Worm (Caenorhabditis elegans) whole organism, young adult: ENCODE data around the gene nas-10.

Source experiments
- B0035.1 ChIP-seq: sonication (generic microtip); optimal IDR thresholded peaks from 2 replicates; lab custom pipeline; 2016; ENCODE audit warnings: missing genetic modification characterization, mild to moderate bottlenecking, missing compliant biosample characterization, missing genotype, missing genetic modification reagents
- B0261.1 ChIP-seq: sonication (generic microtip); optimal IDR thresholded peaks from 2 replicates; lab custom pipeline; 2016; ENCODE audit warnings: mild to moderate bottlenecking, missing genetic modification characterization, moderate library complexity, missing compliant biosample characterization
- F22D6.2 ChIP-seq: sonication (generic microtip); optimal IDR thresholded peaks from 2 replicates; lab custom pipeline; 2016; ENCODE audit warnings: mild to moderate bottlenecking, missing genetic modification characterization, missing compliant biosample characterization
- F39B2.1 ChIP-seq: fragments of 200-800 bp; sonication (Bioruptor generic); IDR thresholded peaks from 2 replicates; pipeline ENCODE4 v1.3.6; 2022; ENCODE audit warnings: missing genetic modification reagents, missing genetic modification characterization, missing compliant biosample characterization
- F49E8.2 ChIP-seq: sonication (generic microtip); optimal IDR thresholded peaks from 3 replicates; lab custom pipeline; 2017; ENCODE audit warnings: missing genetic modification characterization, mild to moderate bottlenecking, missing compliant biosample characterization, antibody characterized with exemption, moderate library complexity; ENCODE audit not compliant: insufficient read depth
- F57C9.4 ChIP-seq: sonication (generic microtip); optimal IDR thresholded peaks from 2 replicates; lab custom pipeline; 2017; ENCODE audit warnings: mild to moderate bottlenecking, missing genetic modification characterization, missing compliant biosample characterization
- Y67H2A.10 ChIP-seq: fragments of 200-800 bp; sonication (Bioruptor generic); conservative IDR thresholded peaks from 2 replicates; pipeline ENCODE4 v1.3.6; 2022; ENCODE audit warnings: missing genetic modification reagents, missing genetic modification characterization, missing compliant biosample characterization
- Y79H2A.3 ChIP-seq: fragments of 200-800 bp; sonication (Bioruptor generic); conservative IDR thresholded peaks from 2 replicates; pipeline ENCODE4 v1.3.6; 2022; ENCODE audit warnings: missing genetic modification reagents, missing genetic modification characterization, missing compliant biosample characterization
- aptf-3 ChIP-seq: fragments of 200-800 bp; sonication (Bioruptor generic); IDR thresholded peaks from 2 replicates; pipeline ENCODE4 v1.3.6; 2022; ENCODE audit warnings: missing genetic modification characterization, missing compliant biosample characterization
- athp-1 ChIP-seq: sonication (generic microtip); optimal IDR thresholded peaks from 2 replicates; lab custom pipeline; 2017; ENCODE audit warnings: mild to moderate bottlenecking, missing genetic modification characterization, missing compliant biosample characterization
- ccch-3 ChIP-seq: fragments of 200-800 bp; sonication (Bioruptor generic); optimal IDR thresholded peaks from 2 replicates; lab custom pipeline; 2018; ENCODE audit warnings: mild to moderate bottlenecking, missing genetic modification characterization, missing compliant biosample characterization
- cebp-2 ChIP-seq: fragments of 200-800 bp; sonication (Bioruptor generic); IDR thresholded peaks from 2 replicates; pipeline ENCODE4 v1.3.6; 2022; ENCODE audit warnings: missing genetic modification characterization, missing compliant biosample characterization
- ceh-100 ChIP-seq: fragments of 200-800 bp; sonication (Bioruptor generic); IDR thresholded peaks from 2 replicates; pipeline ENCODE4 v1.3.6; 2022; ENCODE audit warnings: missing genetic modification reagents, missing genetic modification characterization, missing compliant biosample characterization
- ceh-91 ChIP-seq: fragments of 200-800 bp; sonication (Bioruptor generic); IDR thresholded peaks from 2 replicates; pipeline ENCODE4 v1.3.6; 2022; ENCODE audit warnings: missing genetic modification reagents, missing genetic modification characterization, missing compliant biosample characterization
- dox-1 ChIP-seq: fragments of 200-800 bp; sonication (Bioruptor generic); IDR thresholded peaks from 2 replicates; pipeline ENCODE4 v1.3.6; 2022; ENCODE audit warnings: missing genetic modification reagents, missing genetic modification characterization, missing compliant biosample characterization
- egl-18 ChIP-seq: fragments of 200-800 bp; sonication (Bioruptor generic); IDR thresholded peaks from 2 replicates; pipeline ENCODE4 v1.3.6; 2022; ENCODE audit warnings: missing genetic modification reagents, missing genetic modification characterization, missing compliant biosample characterization
- egrh-3 ChIP-seq: fragments of 200-800 bp; sonication (Bioruptor generic); IDR thresholded peaks from 2 replicates; pipeline ENCODE4 v1.3.6; 2022; ENCODE audit warnings: missing genetic modification reagents, missing genetic modification characterization, missing compliant biosample characterization
- ets-4 ChIP-seq: fragments of 200-800 bp; sonication (Bioruptor generic); optimal IDR thresholded peaks from 2 replicates; lab custom pipeline; 2018; ENCODE audit warnings: mild to moderate bottlenecking, missing genetic modification characterization, missing compliant biosample characterization
- gei-17 ChIP-seq: fragments of 200-800 bp; sonication (Bioruptor generic); optimal IDR thresholded peaks from 2 replicates; lab custom pipeline; 2018; ENCODE audit warnings: mild to moderate bottlenecking, missing genetic modification characterization, missing compliant biosample characterization
- let-607 ChIP-seq, 2 experiments: fragments of 200-800 bp in 1 of 2; sonication (Bioruptor generic) in 1 of 2; sonication (generic microtip) in 1 of 2; optimal IDR thresholded peaks; 2 replicates each; lab custom pipeline; 2016 to 2018; ENCODE audit warnings: mild to moderate bottlenecking in 2 of 2, missing compliant biosample characterization in 2 of 2, missing genetic modification characterization in 2 of 2, moderate library complexity in 2 of 2, missing genotype in 1 of 2
- lsl-1 ChIP-seq: fragments of 200-800 bp; sonication (Bioruptor generic); optimal IDR thresholded peaks from 2 replicates; lab custom pipeline; 2018; ENCODE audit warnings: mild to moderate bottlenecking, missing genetic modification characterization, moderate library complexity, missing compliant biosample characterization
- mcd-1 ChIP-seq: fragments of 200-800 bp; sonication (Bioruptor generic); IDR thresholded peaks from 2 replicates; pipeline ENCODE4 v1.3.6; 2022; ENCODE audit warnings: missing genetic modification reagents, missing genetic modification characterization, missing compliant biosample characterization
- nfya-1 ChIP-seq: sonication (generic microtip); optimal IDR thresholded peaks from 2 replicates; lab custom pipeline; 2017; ENCODE audit warnings: antibody characterized with exemption, missing compliant biosample characterization, missing genetic modification characterization, borderline replicate concordance; ENCODE audit not compliant: insufficient read depth
- nfya-2 ChIP-seq: fragments of 200-800 bp; sonication (Bioruptor generic); IDR thresholded peaks from 2 replicates; pipeline ENCODE4 v1.3.6; 2022; ENCODE audit warnings: missing genetic modification reagents, missing genetic modification characterization, missing compliant biosample characterization
- nfyb-1 ChIP-seq: fragments of 200-800 bp; sonication (Bioruptor generic); IDR thresholded peaks from 2 replicates; pipeline ENCODE4 v1.3.6; 2022; ENCODE audit warnings: missing genetic modification reagents, missing genetic modification characterization, missing compliant biosample characterization
- nhr-120 ChIP-seq: fragments of 200-800 bp; sonication (Bioruptor generic); IDR thresholded peaks from 2 replicates; pipeline ENCODE4 v1.3.6; 2022; ENCODE audit warnings: missing genetic modification characterization, missing compliant biosample characterization
- nhr-27 ChIP-seq: fragments of 200-800 bp; sonication (Bioruptor generic); optimal IDR thresholded peaks from 2 replicates; lab custom pipeline; 2018; ENCODE audit warnings: mild to moderate bottlenecking, missing genetic modification characterization, moderate library complexity, missing compliant biosample characterization
- pbrm-1 ChIP-seq: fragments of 200-800 bp; sonication (Bioruptor generic); IDR thresholded peaks from 2 replicates; pipeline ENCODE4 v1.3.6; 2022; ENCODE audit warnings: missing genetic modification reagents, missing genetic modification characterization, missing compliant biosample characterization
- rcor-1 ChIP-seq: fragments of 200-800 bp; sonication (Bioruptor generic); IDR thresholded peaks from 2 replicates; pipeline ENCODE4 v1.3.6; 2022; ENCODE audit warnings: missing genetic modification reagents, missing genetic modification characterization, missing compliant biosample characterization
- sea-2 ChIP-seq: fragments of 200-800 bp; sonication (Bioruptor generic); IDR thresholded peaks from 2 replicates; pipeline ENCODE4 v1.3.6; 2022; ENCODE audit warnings: missing genetic modification characterization, missing compliant biosample characterization
- snpc-1.3 ChIP-seq: sonication (generic microtip); optimal IDR thresholded peaks from 2 replicates; lab custom pipeline; 2017; ENCODE audit warnings: missing genetic modification characterization, mild to moderate bottlenecking, missing compliant biosample characterization, antibody characterized with exemption, moderate library complexity, missing genotype, missing genetic modification reagents; ENCODE audit not compliant: insufficient read depth
- snpc-4 ChIP-seq, 5 experiments: fragments of 150-350 bp in 1 of 5; sonication (generic microtip) in 4 of 5; optimal IDR thresholded peaks; 2 replicates each; lab custom pipeline; 2014 to 2018; ENCODE audit warnings: missing genetic modification characterization in 5 of 5, missing biosample characterization in 3 of 5, antibody characterized with exemption in 2 of 5, mild to moderate bottlenecking in 2 of 5, missing compliant biosample characterization in 2 of 5, missing genotype in 2 of 5, moderate library complexity in 2 of 5, missing genetic modification reagents in 1 of 5
- tbx-9 ChIP-seq: sonication (generic microtip); optimal IDR thresholded peaks from 2 replicates; lab custom pipeline; 2016; ENCODE audit warnings: borderline replicate concordance, missing genetic modification characterization, inconsistent platforms, missing compliant biosample characterization
- ztf-25 ChIP-seq: fragments of 200-800 bp; sonication (Bioruptor generic); IDR thresholded peaks from 2 replicates; pipeline ENCODE4 v1.3.6; 2022; ENCODE audit warnings: missing genetic modification reagents, missing genetic modification characterization, missing compliant biosample characterization

Gene nas-10

ce11 chrX:10967698-10968097 lies 4.4 kb upstream of the nas-10 start, which contains the start of gene K09C8.9:
TSS of gene K09C8.9 (minus strand) at chrX:10967798.
- no peak for TF ChIP-seq ztf-25 (GFP tag; lab: Robert Waterston, UW)
- TF ChIP-seq B0261.1 (tag; lab: Kevin White, UChicago), result no peak
- no peak for TF ChIP-seq rcor-1
- no peak for TF ChIP-seq aptf-3
- TF ChIP-seq nfya-2 (GFP tag; lab: Robert Waterston, UW), result no peak
- TF ChIP-seq nfya-1 (tag; lab: Kevin White, UChicago), result no peak
- no peak for TF ChIP-seq cebp-2 (GFP tag; lab: Robert Waterston, UW)
- TF ChIP-seq ccch-3 (GFP tag; lab: Kevin White, UChicago), result no peak
- no peak for TF ChIP-seq tbx-9 (tag; lab: Kevin White, UChicago)
- TF ChIP-seq lsl-1 (GFP tag; lab: Kevin White, UChicago), result no peak
- no peak for TF ChIP-seq let-607 (tag; optimal IDR thresholded peaks at IDR 0.05; lab: Kevin White, UChicago)
- TF ChIP-seq nfyb-1 (GFP tag; lab: Robert Waterston, UW), result no peak
- TF ChIP-seq F57C9.4 (tag; lab: Kevin White, UChicago), result no peak
- no peak for TF ChIP-seq ceh-91 (GFP tag; lab: Robert Waterston, UW)
- TF ChIP-seq F39B2.1 (GFP tag; lab: Robert Waterston, UW), result no peak
- TF ChIP-seq nhr-120 (GFP tag; lab: Robert Waterston, UW), result no peak
- TF ChIP-seq athp-1 (tag; lab: Kevin White, UChicago), result no peak
- no peak for TF ChIP-seq mcd-1 (GFP tag; lab: Robert Waterston, UW)

- no peak for TF ChIP-seq sea-2
- TF ChIP-seq egl-18 (GFP tag; lab: Robert Waterston, UW), result no peak
- TF ChIP-seq ztf-25 (GFP tag; lab: Robert Waterston, UW), result no peak
- no peak for TF ChIP-seq egrh-3 (GFP tag; lab: Robert Waterston, UW)
- no peak for TF ChIP-seq ceh-100 (GFP tag; lab: Robert Waterston, UW)
- no peak for TF ChIP-seq B0035.1 (tag; lab: Kevin White, UChicago)
- TF ChIP-seq pbrm-1, result no peak
- TF ChIP-seq snpc-1.3, result no peak
- no peak for TF ChIP-seq rcor-1
- TF ChIP-seq B0261.1 (tag; lab: Kevin White, UChicago), result no peak
- TF ChIP-seq ets-4 (GFP tag; lab: Kevin White, UChicago), result no peak
- TF ChIP-seq F22D6.2 (tag; lab: Kevin White, UChicago), result no peak
- TF ChIP-seq F49E8.2 (tag; lab: Kevin White, UChicago), result no peak
- no peak for TF ChIP-seq dox-1 (GFP tag; lab: Robert Waterston, UW)
- TF ChIP-seq Y67H2A.10 (GFP tag; lab: Robert Waterston, UW), result no peak
- TF ChIP-seq snpc-4 (GFP tag; optimal IDR thresholded peaks at IDR 0.05; lab: Kevin White, UChicago), result no peak
- no peak for TF ChIP-seq snpc-4 (tag; optimal IDR thresholded peaks at IDR 0.05; lab: Kevin White, UChicago)
- TF ChIP-seq, all 124 proteins: peak for 0
These were observed 2.9 kb upstream of the nas-10 start, which contains the start of gene lge-1 for ce11 chrX:10966251-10966650. TSS of gene lge-1 (plus strand) at chrX:10966551.

ce11 chrX:10965508-10965907 lies 2.2 kb upstream of the nas-10 start:
- TF ChIP-seq egrh-3 (GFP tag; lab: Robert Waterston, UW), result no peak
- TF ChIP-seq rcor-1, result no peak
- TF ChIP-seq nhr-27 (tag; lab: Kevin White, UChicago), result no peak
- TF ChIP-seq gei-17 (GFP tag; lab: Kevin White, UChicago), result no peak
- TF ChIP-seq nfya-1 (tag; lab: Kevin White, UChicago), result no peak
- TF ChIP-seq Y79H2A.3 (GFP tag; lab: Robert Waterston, UW), result no peak
